Worm (Caenorhabditis elegans) whole organism, midembryonic: ENCODE measurements around the gene igdb-2.

Experiments
- T22C8.4 ChIP-seq: fragments of 200-800 bp; sonication (Bioruptor generic); IDR thresholded peaks from 2 replicates; pipeline ENCODE4 v1.3.6; 2022; ENCODE audit warnings: missing genetic modification characterization, missing compliant biosample characterization
- cog-1 ChIP-seq: sonication (generic microtip); optimal IDR thresholded peaks from 2 replicates; lab custom pipeline; 2016; ENCODE audit warnings: missing genetic modification characterization, missing compliant biosample characterization
- flt-1 ChIP-seq: fragments of 200-800 bp; sonication (Bioruptor generic); IDR thresholded peaks from 2 replicates; pipeline ENCODE4 v1.3.6; 2022; ENCODE audit warnings: missing genetic modification characterization, missing compliant biosample characterization
- klf-2 ChIP-seq: fragments of 200-800 bp; sonication (Bioruptor generic); conservative IDR thresholded peaks from 2 replicates; pipeline ENCODE4 v1.3.6; 2022; ENCODE audit warnings: missing genetic modification reagents, missing genetic modification characterization, missing compliant biosample characterization
- med-1 ChIP-seq: sonication (generic microtip); optimal IDR thresholded peaks from 2 replicates; lab custom pipeline; 2017; ENCODE audit warnings: missing genetic modification characterization, mild to moderate bottlenecking, missing compliant biosample characterization, antibody characterized with exemption, missing genetic modification reagents; ENCODE audit not compliant: insufficient read depth
- ref-1 ChIP-seq: fragments of 200-800 bp; sonication (Bioruptor generic); conservative IDR thresholded peaks from 2 replicates; pipeline ENCODE4 v1.3.6; 2022; ENCODE audit warnings: missing genetic modification reagents, missing genetic modification characterization, missing compliant biosample characterization
- tab-1 ChIP-seq: fragments of 200-800 bp; sonication (Bioruptor generic); IDR thresholded peaks from 2 replicates; pipeline ENCODE4 v1.3.6; 2022; ENCODE audit warnings: missing genetic modification characterization, missing compliant biosample characterization
- ztf-29 ChIP-seq: fragments of 200-800 bp; sonication (Bioruptor generic); IDR thresholded peaks from 2 replicates; pipeline ENCODE4 v1.3.6; 2022; ENCODE audit warnings: missing genetic modification reagents, missing genetic modification characterization, missing compliant biosample characterization

DNA sequence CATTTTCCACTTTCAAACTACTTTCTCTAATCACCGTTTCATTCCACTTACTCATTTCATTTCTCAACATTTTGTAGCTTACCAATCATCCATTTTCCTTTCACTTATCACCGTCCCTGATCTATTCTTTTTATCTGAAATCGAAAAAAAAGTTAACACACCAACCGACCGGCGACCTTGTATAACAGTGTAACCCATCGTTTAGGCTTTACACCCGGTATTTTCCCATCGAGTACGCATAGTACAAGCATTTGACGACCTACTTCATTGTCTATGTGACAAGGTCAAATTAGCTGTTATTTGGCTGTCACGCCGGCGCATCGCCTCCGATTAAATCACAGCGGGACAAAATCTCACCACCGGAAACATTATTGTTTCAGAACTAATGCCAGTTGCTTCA, 39.0 kb upstream of the igdb-2 start:
- TF ChIP-seq cog-1 (tag; lab: Kevin White, UChicago) (no peak), tab-1 (GFP tag; lab: Robert Waterston, UW) (no peak), flt-1 (GFP tag; lab: Robert Waterston, UW) (no peak), med-1 (no peak), ztf-29 (GFP tag; lab: Robert Waterston, UW) (no peak), klf-2 (GFP tag; lab: Robert Waterston, UW) (no peak), T22C8.4 (GFP tag; lab: Robert Waterston, UW) (no peak), ref-1 (GFP tag; lab: Robert Waterston, UW) (no peak)
